Fruit fly (Drosophila melanogaster) Kc167 (cell line): ENCODE measurements around the gene Inx2.

Experiments
- Myc ChIP-seq: fragments of >200 bp; optimal IDR thresholded peaks from 2 replicates; lab custom pipeline; 2017; ENCODE audit warnings: missing external identifiers
- Sin3A ChIP-seq: fragments of >200 bp; optimal IDR thresholded peaks from 2 replicates; lab custom pipeline; 2018; ENCODE audit warnings: missing external identifiers
- h ChIP-seq: fragments of >200 bp; optimal IDR thresholded peaks from 3 replicates; lab custom pipeline; 2018; ENCODE audit warnings: missing external identifiers
- insv ChIP-seq: fragments of >200 bp; optimal IDR thresholded peaks from 3 replicates; lab custom pipeline; 2018; ENCODE audit warnings: missing external identifiers
- psq ChIP-seq: fragments of >200 bp; optimal IDR thresholded peaks from 2 replicates; lab custom pipeline; 2017; ENCODE audit warnings: missing external identifiers
- ttk ChIP-seq: sonication (Bioruptor generic); optimal IDR thresholded peaks from 2 replicates; lab custom pipeline; 2017; ENCODE audit warnings: missing external identifiers

dm6 chrX:6988632-6989338, 9.7 kb upstream of the Inx2 start:
- TF ChIP-seq Sin3A (no peak), Myc (lab: Kevin White, UChicago) (no peak), ttk (lab: Kevin White, UChicago) (no peak), psq (lab: Kevin White, UChicago) (no peak), insv (lab: Kevin White, UChicago) (no peak), h (lab: Kevin White, UChicago) (no peak)
